Fruit fly (Drosophila melanogaster) whole organism, wandering third instar larva: ENCODE results near the gene nullo.

Experiments used
- HLH106 ChIP-seq: fragments of 200-800 bp; optimal IDR thresholded peaks from 3 replicates; lab custom pipeline; 2019; ENCODE audit warnings: missing biosample characterization, mild to moderate bottlenecking, missing genetic modification characterization, moderate library complexity
- Hr78 ChIP-seq: fragments of >200 bp; optimal IDR thresholded peaks from 2 replicates; lab custom pipeline; 2017; ENCODE audit warnings: missing biosample characterization, missing genetic modification characterization
- Myc ChIP-seq: fragments of >200 bp; optimal IDR thresholded peaks from 2 replicates; lab custom pipeline; 2017
- Vsx2 ChIP-seq: fragments of 200-300, 225-300 bp; sonication (Bioruptor generic); optimal IDR thresholded peaks from 2 replicates; lab custom pipeline; 2018; ENCODE audit warnings: missing biosample characterization, missing genetic modification characterization; ENCODE audit not compliant: partially characterized antibody
- fru ChIP-seq: fragments of 200-800 bp; sonication (Bioruptor generic); optimal IDR thresholded peaks from 3 replicates; lab custom pipeline; 2016; ENCODE audit warnings: missing biosample characterization, mild to moderate bottlenecking, missing genetic modification characterization
- h ChIP-seq: fragments of 200-800 bp; sonication (Bioruptor generic); optimal IDR thresholded peaks from 3 replicates; lab custom pipeline; 2016; ENCODE audit warnings: missing biosample characterization, mild to moderate bottlenecking, missing genetic modification characterization
- lola ChIP-seq: fragments of >200 bp; optimal IDR thresholded peaks from 2 replicates; lab custom pipeline; 2017; ENCODE audit warnings: missing biosample characterization, missing genetic modification characterization
- pan ChIP-seq: fragments of >200 bp; optimal IDR thresholded peaks from 2 replicates; lab custom pipeline; 2017
- rgr ChIP-seq: fragments of 200-800 bp; sonication (Bioruptor generic); optimal IDR thresholded peaks from 3 replicates; lab custom pipeline; 2016; ENCODE audit warnings: missing biosample characterization, mild to moderate bottlenecking, missing genetic modification characterization
- usp ChIP-seq: fragments of >200 bp; optimal IDR thresholded peaks from 2 replicates; lab custom pipeline; 2017; ENCODE audit warnings: missing biosample characterization, missing genetic modification characterization

DNA sequence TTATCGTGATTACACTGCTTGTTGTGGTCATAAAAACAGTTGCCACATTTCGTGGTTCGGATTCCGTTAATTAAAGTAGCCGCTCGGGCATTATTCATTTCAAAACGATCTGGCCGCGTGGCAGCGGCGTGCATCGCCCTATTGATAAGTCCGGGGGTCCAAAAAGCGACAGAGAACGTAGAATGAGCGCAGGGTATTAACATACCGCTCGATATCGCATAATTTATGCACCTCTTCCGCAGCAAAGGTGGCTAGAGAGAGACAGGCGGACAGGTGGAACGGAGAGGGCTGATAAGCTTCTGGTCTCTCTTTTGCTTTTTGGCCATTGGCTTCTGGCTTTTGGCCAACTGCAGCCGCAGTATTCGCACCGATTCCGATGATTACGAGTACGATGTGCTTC, 18.8 kb downstream of the nullo start:
- no peak for TF ChIP-seq Vsx2 (GFP tag; lab: Kevin White, UChicago)
- no peak for TF ChIP-seq lola (GFP tag; lab: Kevin White, UChicago)
- TF ChIP-seq h, result no peak
- no peak for TF ChIP-seq Myc
- TF ChIP-seq HLH106 (tag; lab: Kevin White, UChicago), result no peak
- no peak for TF ChIP-seq rgr (GFP tag; lab: Kevin White, UChicago)
- no peak for TF ChIP-seq fru (GFP tag; lab: Kevin White, UChicago)
- TF ChIP-seq Hr78 (GFP tag; lab: Kevin White, UChicago), result no peak
- no peak for TF ChIP-seq usp (GFP tag; lab: Kevin White, UChicago)
- no peak for TF ChIP-seq pan (lab: Kevin White, UChicago)
